ENCODE assay signal across 1 fruit fly cellular context in the genomic region with DNA sequence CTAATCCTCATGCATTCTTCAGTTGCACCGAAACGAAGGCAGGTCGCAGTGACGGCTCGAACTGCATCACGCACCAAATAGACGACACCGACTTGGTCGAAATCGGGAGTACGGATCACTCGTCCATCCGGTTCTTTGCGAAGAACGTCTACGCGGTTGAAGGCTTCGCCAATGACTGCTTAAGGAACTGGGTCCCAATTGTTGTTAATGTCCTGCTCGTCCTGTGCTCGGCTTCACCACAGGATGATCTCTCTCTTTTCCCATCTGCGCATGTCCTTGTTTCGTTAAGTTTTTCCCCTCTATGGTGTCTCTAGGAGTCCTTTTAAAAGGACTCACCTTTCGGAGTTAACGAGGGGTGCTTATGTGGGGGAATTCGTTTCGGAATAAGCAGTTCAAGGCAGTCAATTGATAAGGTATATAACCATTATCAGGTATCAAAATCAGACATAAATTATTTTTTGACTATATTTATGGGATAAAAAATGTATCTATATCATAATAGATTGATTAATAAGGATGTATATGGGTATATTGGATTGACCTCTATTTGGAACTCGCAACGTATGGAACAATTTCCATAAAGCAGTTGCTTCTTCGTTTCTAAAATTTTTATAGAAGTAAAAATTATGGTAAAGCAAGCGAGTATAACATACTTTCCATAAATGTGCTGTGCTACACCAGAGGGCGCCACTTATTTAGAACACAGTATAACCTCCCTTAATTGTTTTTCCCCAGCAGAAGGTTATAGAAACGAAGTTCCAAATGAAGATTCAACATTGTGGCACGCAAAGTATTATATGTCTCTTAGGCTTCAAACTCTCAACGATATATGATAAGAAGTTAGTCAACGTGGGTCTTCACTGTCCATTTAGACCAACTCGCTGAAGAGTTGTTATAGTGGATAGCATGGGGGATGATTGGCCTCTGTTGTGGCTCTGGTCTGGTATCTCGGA.
A peak's percentile ranks its signal among the peaks of the same experiment; 100 is the strongest.
TF ChIP-seq lines count a peak whose summit lies in the region.

TSS of gene dpr20 (minus strand) at position 186 of the 953 bp plus-strand sequence.

TF ChIP-seq in whole organism, embryonic, 481 proteins besides CTCF, POLR2A, EP300 and RAD21 (continued from another document and continues in another):
- TF ChIP-seq maf-S (GFP tag; optimal IDR thresholded peaks at IDR 0.05; lab: Kevin White, UChicago), result peak; percentile 53
- TF ChIP-seq Eip74EF (GFP tag; optimal IDR thresholded peaks at IDR 0.05; lab: Kevin White, UChicago), result no peak
- TF ChIP-seq Ptx1 (GFP tag; IDR thresholded peaks at IDR 0.05; lab: Robert Waterston, UW), result peak; percentile 92
- peak; percentile 40 for TF ChIP-seq ATbp (GFP tag; optimal IDR thresholded peaks at IDR 0.05; lab: Kevin White, UChicago)
- TF ChIP-seq Gug (GFP tag; IDR thresholded peaks at IDR 0.05; lab: Robert Waterston, UW), result peak; percentile 93
- TF ChIP-seq CG3065 (GFP tag; optimal IDR thresholded peaks at IDR 0.05; lab: Kevin White, UChicago), result no peak
- TF ChIP-seq Kr (GFP tag; optimal IDR thresholded peaks at IDR 0.05; lab: Kevin White, UChicago), result no peak
- peak; percentile 15 for TF ChIP-seq CG4282 (GFP tag; optimal IDR thresholded peaks at IDR 0.05; lab: Kevin White, UChicago)
- TF ChIP-seq CG9437 (GFP tag; optimal IDR thresholded peaks at IDR 0.05; lab: Kevin White, UChicago), result peak; percentile 32
- peak; percentile 62 for TF ChIP-seq eyg (GFP tag; optimal IDR thresholded peaks at IDR 0.05; lab: Kevin White, UChicago)
- TF ChIP-seq nmo (GFP tag; optimal IDR thresholded peaks at IDR 0.05; lab: Kevin White, UChicago), result peak; percentile 71
- TF ChIP-seq CG13624 (GFP tag; optimal IDR thresholded peaks at IDR 0.05; lab: Kevin White, UChicago), result peak; percentile 76
- TF ChIP-seq lov (optimal IDR thresholded peaks at IDR 0.05; lab: Kevin White, UChicago), result no peak
- peak; percentile 75; the same call in 2 of the 3 replicates for TF ChIP-seq lov (GFP tag; IDR thresholded peaks at IDR 0.05; lab: Robert Waterston, UW)
- TF ChIP-seq Fer3 (tag; optimal IDR thresholded peaks at IDR 0.05; lab: Kevin White, UChicago), result peak; percentile 82
- TF ChIP-seq Awh (GFP tag; IDR thresholded peaks at IDR 0.05; lab: Robert Waterston, UW), result peak; percentile 88
- peak; percentile 36 for TF ChIP-seq HmgD (GFP tag; optimal IDR thresholded peaks at IDR 0.05; lab: Kevin White, UChicago)
- TF ChIP-seq Lhr (GFP tag; optimal IDR thresholded peaks at IDR 0.05; lab: Kevin White, UChicago), result peak; percentile 3
- peak; percentile 10; the same call in 1 of the 2 replicates for TF ChIP-seq sim (GFP tag; IDR thresholded peaks at IDR 0.05; lab: Robert Waterston, UW)
- peak; percentile 77 for TF ChIP-seq ro (GFP tag; IDR thresholded peaks at IDR 0.05; lab: Robert Waterston, UW)
- TF ChIP-seq vfl (GFP tag; optimal IDR thresholded peaks at IDR 0.05; lab: Kevin White, UChicago), result peak; percentile 63
- peak; percentile 93 for TF ChIP-seq sens (GFP tag; lab: Kevin White, UChicago)
- TF ChIP-seq CG10366 (GFP tag; IDR thresholded peaks at IDR 0.05; lab: Robert Waterston, UW), result peak; percentile 89
- no peak for TF ChIP-seq unc-4 (GFP tag; IDR thresholded peaks at IDR 0.05; lab: Robert Waterston, UW; ENCODE audit: partially characterized antibody)
- no peak for TF ChIP-seq sc (optimal IDR thresholded peaks at IDR 0.05; lab: Kevin White, UChicago)
- TF ChIP-seq sc (GFP tag; optimal IDR thresholded peaks at IDR 0.05; lab: Kevin White, UChicago), result peak; percentile 0
- peak; percentile 93 for TF ChIP-seq ci (GFP tag; IDR thresholded peaks at IDR 0.05; lab: Robert Waterston, UW)
- peak; percentile 95 for TF ChIP-seq CG11456 (GFP tag; IDR thresholded peaks at IDR 0.05; lab: Robert Waterston, UW)
- TF ChIP-seq esg (GFP tag; conservative IDR thresholded peaks at IDR 0.05; lab: Robert Waterston, UW), result peak; percentile 79
- peak; percentile 85 for TF ChIP-seq sisA (GFP tag; IDR thresholded peaks at IDR 0.05; lab: Robert Waterston, UW)
- TF ChIP-seq yki (optimal IDR thresholded peaks at IDR 0.05; lab: Kevin White, UChicago), result no peak
- peak; percentile 69 for TF ChIP-seq ems (GFP tag; optimal IDR thresholded peaks at IDR 0.05; lab: Kevin White, UChicago)
- TF ChIP-seq Dip3 (GFP tag; optimal IDR thresholded peaks at IDR 0.05; lab: Kevin White, UChicago), result peak; percentile 72
- peak; percentile 79 for TF ChIP-seq CG13424 (tag; optimal IDR thresholded peaks at IDR 0.05; lab: Kevin White, UChicago)
- TF ChIP-seq CG6683 (GFP tag; optimal IDR thresholded peaks at IDR 0.05; lab: Kevin White, UChicago), result peak; percentile 49
- peak; percentile 93 for TF ChIP-seq CG32532 (GFP tag; IDR thresholded peaks at IDR 0.05; lab: Robert Waterston, UW)
- TF ChIP-seq Blimp-1 (GFP tag; optimal IDR thresholded peaks at IDR 0.05; lab: Kevin White, UChicago), result peak; percentile 38
- TF ChIP-seq ttk (GFP tag; IDR thresholded peaks at IDR 0.05; lab: Robert Waterston, UW), result peak; percentile 86
- no peak for TF ChIP-seq cg (GFP tag; optimal IDR thresholded peaks at IDR 0.05; lab: Kevin White, UChicago)
- TF ChIP-seq CG3838 (GFP tag; optimal IDR thresholded peaks at IDR 0.05; lab: Kevin White, UChicago), result no peak
- TF ChIP-seq Pdp1 (GFP tag; optimal IDR thresholded peaks at IDR 0.05; lab: Kevin White, UChicago), result peak; percentile 68 to 77
- peak; percentile 14 for TF ChIP-seq CG3407 (GFP tag; optimal IDR thresholded peaks at IDR 0.05; lab: Kevin White, UChicago)
- TF ChIP-seq CG10267 (tag; optimal IDR thresholded peaks at IDR 0.05; lab: Kevin White, UChicago), result peak; percentile 41
- TF ChIP-seq jing (GFP tag; optimal IDR thresholded peaks at IDR 0.05; lab: Kevin White, UChicago), result peak; percentile 26
- TF ChIP-seq CG15073 (GFP tag; optimal IDR thresholded peaks at IDR 0.05; lab: Kevin White, UChicago), result no peak
- TF ChIP-seq CG13775 (GFP tag; optimal IDR thresholded peaks at IDR 0.05; lab: Kevin White, UChicago), result peak; percentile 35
- TF ChIP-seq CG17359 (tag; optimal IDR thresholded peaks at IDR 0.05; lab: Kevin White, UChicago), result peak; percentile 72
- TF ChIP-seq exex (tag; optimal IDR thresholded peaks at IDR 0.05; lab: Kevin White, UChicago), result peak; percentile 46
- TF ChIP-seq CG10431 (GFP tag; optimal IDR thresholded peaks at IDR 0.05; lab: Kevin White, UChicago), result no peak
- TF ChIP-seq sqz (GFP tag; optimal IDR thresholded peaks at IDR 0.05; lab: Kevin White, UChicago), result no peak
- peak; percentile 80 for TF ChIP-seq CG1603 (tag; optimal IDR thresholded peaks at IDR 0.05; lab: Kevin White, UChicago)
- TF ChIP-seq MBD-R2 (GFP tag; IDR thresholded peaks at IDR 0.05; lab: Robert Waterston, UW), result peak; percentile 77
- peak; percentile 2 for TF ChIP-seq Vsx1 (GFP tag; optimal IDR thresholded peaks at IDR 0.05; lab: Kevin White, UChicago)
- peak; percentile 88 for TF ChIP-seq HLH3B (GFP tag; IDR thresholded peaks at IDR 0.05; lab: Robert Waterston, UW)
- peak; percentile 79 for TF ChIP-seq sens-2 (GFP tag; IDR thresholded peaks at IDR 0.05; lab: Robert Waterston, UW)
- TF ChIP-seq br (optimal IDR thresholded peaks at IDR 0.05; lab: Kevin White, UChicago), result no peak
- no peak for TF ChIP-seq Hmx (GFP tag; optimal IDR thresholded peaks at IDR 0.05; lab: Kevin White, UChicago)
- TF ChIP-seq BEAF-32 (GFP tag; optimal IDR thresholded peaks at IDR 0.05; lab: Kevin White, UChicago), result no peak
- peak; percentile 89 for TF ChIP-seq CG12071 (GFP tag; optimal IDR thresholded peaks at IDR 0.05; lab: Kevin White, UChicago)
- TF ChIP-seq CG9215 (GFP tag; IDR thresholded peaks at IDR 0.05; lab: Robert Waterston, UW), result peak; percentile 81
- TF ChIP-seq CG8944 (GFP tag; optimal IDR thresholded peaks at IDR 0.05; lab: Kevin White, UChicago), result peak; percentile 56
- no peak for TF ChIP-seq CkIIα-i1 (GFP tag; IDR thresholded peaks at IDR 0.05; lab: Robert Waterston, UW)
- TF ChIP-seq CG33213 (GFP tag; optimal IDR thresholded peaks at IDR 0.05; lab: Kevin White, UChicago), result peak; percentile 70
- TF ChIP-seq CG12236 (GFP tag; optimal IDR thresholded peaks at IDR 0.05; lab: Kevin White, UChicago), result peak; percentile 26
- TF ChIP-seq CG31441 (GFP tag; IDR thresholded peaks at IDR 0.05; lab: Robert Waterston, UW), result peak; percentile 59; the same call in 1 of the 2 replicates
- TF ChIP-seq Hr39 (optimal IDR thresholded peaks at IDR 0.05; lab: Kevin White, UChicago), result no peak
- TF ChIP-seq Mrtf (GFP tag; IDR thresholded peaks at IDR 0.05; lab: Robert Waterston, UW), result peak; percentile 83
- TF ChIP-seq kay (GFP tag; optimal IDR thresholded peaks at IDR 0.05; lab: Kevin White, UChicago), result no peak
- TF ChIP-seq YL-1 (GFP tag; optimal IDR thresholded peaks at IDR 0.05; lab: Kevin White, UChicago), result no peak
- no peak for TF ChIP-seq amos (GFP tag; IDR thresholded peaks at IDR 0.05; lab: Robert Waterston, UW; ENCODE audit: partially characterized antibody)
- TF ChIP-seq CG10565 (GFP tag; optimal IDR thresholded peaks at IDR 0.05; lab: Kevin White, UChicago), result no peak
- no peak for TF ChIP-seq CG13287 (GFP tag; IDR thresholded peaks at IDR 0.05; lab: Robert Waterston, UW; ENCODE audit: partially characterized antibody)
- TF ChIP-seq CG15601 (tag; optimal IDR thresholded peaks at IDR 0.05; lab: Kevin White, UChicago), result peak; percentile 42
- TF ChIP-seq row (GFP tag; IDR thresholded peaks at IDR 0.05; lab: Robert Waterston, UW), result peak; percentile 93
- peak; percentile 87 for TF ChIP-seq ase (GFP tag; IDR thresholded peaks at IDR 0.05; lab: Robert Waterston, UW)
- TF ChIP-seq odd (GFP tag; optimal IDR thresholded peaks at IDR 0.05; lab: Kevin White, UChicago), result no peak
- TF ChIP-seq gfzf (GFP tag; optimal IDR thresholded peaks at IDR 0.05; lab: Kevin White, UChicago), result no peak
- peak; percentile 71 for TF ChIP-seq dati (GFP tag; IDR thresholded peaks at IDR 0.05; lab: Robert Waterston, UW)
- TF ChIP-seq CG15479 (GFP tag; optimal IDR thresholded peaks at IDR 0.05; lab: Kevin White, UChicago), result no peak
- TF ChIP-seq CG16779 (GFP tag; IDR thresholded peaks at IDR 0.05; lab: Robert Waterston, UW), result peak; percentile 84
- peak; percentile 87 for TF ChIP-seq CG11247 (GFP tag; IDR thresholded peaks at IDR 0.05; lab: Robert Waterston, UW)
- peak; percentile 90 for TF ChIP-seq CG13894 (tag; optimal IDR thresholded peaks at IDR 0.05; lab: Kevin White, UChicago)
- TF ChIP-seq bowl (GFP tag; IDR thresholded peaks at IDR 0.05; lab: Robert Waterston, UW), result peak; percentile 75
- no peak for TF ChIP-seq Trl (optimal IDR thresholded peaks at IDR 0.05; lab: Kevin White, UChicago)
- TF ChIP-seq Trl (GFP tag; optimal IDR thresholded peaks at IDR 0.05; lab: Kevin White, UChicago), result peak; percentile 66
- no peak for TF ChIP-seq Dp (GFP tag; optimal IDR thresholded peaks at IDR 0.05; lab: Kevin White, UChicago)
- TF ChIP-seq bigmax (GFP tag; optimal IDR thresholded peaks at IDR 0.05; lab: Kevin White, UChicago), result peak; percentile 7
- peak; percentile 4 for TF ChIP-seq MESR4 (GFP tag; optimal IDR thresholded peaks at IDR 0.05; lab: Kevin White, UChicago)
- TF ChIP-seq zen (tag; optimal IDR thresholded peaks at IDR 0.05; lab: Kevin White, UChicago), result peak; percentile 41
- TF ChIP-seq Tbp (GFP tag; optimal IDR thresholded peaks at IDR 0.05; lab: Kevin White, UChicago), result no peak
- TF ChIP-seq usp (GFP tag; optimal IDR thresholded peaks at IDR 0.05; lab: Kevin White, UChicago), result no peak
- TF ChIP-seq CG17829 (tag; optimal IDR thresholded peaks at IDR 0.05; lab: Kevin White, UChicago), result peak; percentile 59
- peak; percentile 91 for TF ChIP-seq dysf (GFP tag; IDR thresholded peaks at IDR 0.05; lab: Robert Waterston, UW)
- no peak for TF ChIP-seq CG4328 (GFP tag; optimal IDR thresholded peaks at IDR 0.05; lab: Kevin White, UChicago)
- TF ChIP-seq CoRest (tag; optimal IDR thresholded peaks at IDR 0.05; lab: Kevin White, UChicago), result peak; percentile 71
- peak; percentile 63; the same call in 1 of the 2 replicates for TF ChIP-seq Nf-YA (GFP tag; IDR thresholded peaks at IDR 0.05; lab: Robert Waterston, UW)
- peak; percentile 34 for TF ChIP-seq CG1233 (GFP tag; optimal IDR thresholded peaks at IDR 0.05; lab: Kevin White, UChicago)
- TF ChIP-seq Sox102F (GFP tag; optimal IDR thresholded peaks at IDR 0.05; lab: Kevin White, UChicago), result peak; percentile 74
- peak; percentile 65 for TF ChIP-seq CHES-1-like (GFP tag; optimal IDR thresholded peaks at IDR 0.05; lab: Kevin White, UChicago)
- peak; percentile 69 for TF ChIP-seq CG7786 (GFP tag; optimal IDR thresholded peaks at IDR 0.05; lab: Kevin White, UChicago)
- TF ChIP-seq gem (tag; optimal IDR thresholded peaks at IDR 0.05; lab: Kevin White, UChicago), result peak; percentile 77
- TF ChIP-seq CG12219 (GFP tag; optimal IDR thresholded peaks at IDR 0.05; lab: Kevin White, UChicago), result peak; percentile 73
- peak; percentile 46 for TF ChIP-seq CG6813 (GFP tag; optimal IDR thresholded peaks at IDR 0.05; lab: Kevin White, UChicago)
- peak; percentile 88 for TF ChIP-seq ken (GFP tag; IDR thresholded peaks at IDR 0.05; lab: Robert Waterston, UW)
- TF ChIP-seq CG10654 (GFP tag; optimal IDR thresholded peaks at IDR 0.05; lab: Kevin White, UChicago), result peak; percentile 58
- TF ChIP-seq ash1 (GFP tag; optimal IDR thresholded peaks at IDR 0.05; lab: Kevin White, UChicago), result peak; percentile 49
- peak; percentile 13 for TF ChIP-seq CG8290 (GFP tag; optimal IDR thresholded peaks at IDR 0.05; lab: Kevin White, UChicago)
- TF ChIP-seq CG8290 (tag; optimal IDR thresholded peaks at IDR 0.05; lab: Kevin White, UChicago), result peak; percentile 28 to 95
- no peak for TF ChIP-seq CG30020 (tag; optimal IDR thresholded peaks at IDR 0.05; lab: Kevin White, UChicago)
- TF ChIP-seq CG9609 (GFP tag; optimal IDR thresholded peaks at IDR 0.05; lab: Kevin White, UChicago), result peak; percentile 71
- no peak for TF ChIP-seq Gsc (GFP tag; IDR thresholded peaks at IDR 0.05; lab: Robert Waterston, UW)
- peak; percentile 92 for TF ChIP-seq Drgx (GFP tag; IDR thresholded peaks at IDR 0.05; lab: Robert Waterston, UW)
- no peak for TF ChIP-seq prd (optimal IDR thresholded peaks at IDR 0.05; lab: Kevin White, UChicago)
- peak; percentile 90 for TF ChIP-seq prd (GFP tag; IDR thresholded peaks at IDR 0.05; lab: Robert Waterston, UW)
- TF ChIP-seq zf30C (GFP tag; optimal IDR thresholded peaks at IDR 0.05; lab: Kevin White, UChicago), result no peak
- peak; percentile 48; the same call in 2 of the 3 replicates for TF ChIP-seq croc (GFP tag; conservative IDR thresholded peaks at IDR 0.05; lab: Robert Waterston, UW)
- TF ChIP-seq CG12155 (GFP tag; optimal IDR thresholded peaks at IDR 0.05; lab: Kevin White, UChicago), result peak; percentile 73
- TF ChIP-seq emc (GFP tag; optimal IDR thresholded peaks at IDR 0.05; lab: Kevin White, UChicago), result peak; percentile 66
- TF ChIP-seq klu (GFP tag; IDR thresholded peaks at IDR 0.05; lab: Robert Waterston, UW), result peak; percentile 66
- peak; percentile 79 for TF ChIP-seq CG3847 (GFP tag; IDR thresholded peaks at IDR 0.05; lab: Robert Waterston, UW)
- TF ChIP-seq CG5245 (GFP tag; optimal IDR thresholded peaks at IDR 0.05; lab: Kevin White, UChicago), result peak; percentile 52
- TF ChIP-seq Atf-2 (GFP tag; optimal IDR thresholded peaks at IDR 0.05; lab: Kevin White, UChicago), result peak; percentile 39
